Fruit fly (Drosophila melanogaster) whole organism, embryonic: ENCODE results near the gene Cyp28d2.

ENCODE experiments used
- Atf6 ChIP-seq: fragments of 200-800 bp; sonication (Bioruptor generic); IDR thresholded peaks from 2 replicates; pipeline ENCODE4 v1.3.6; 2022; ENCODE audit warnings: missing biosample characterization, missing genetic modification characterization
- Awh ChIP-seq: fragments of 200-800 bp; sonication (Bioruptor generic); IDR thresholded peaks from 2 replicates; pipeline ENCODE4, ENCODE4 v1.3.6; 2022; ENCODE audit warnings: missing biosample characterization, missing genetic modification characterization
- BEAF-32 ChIP-seq: fragments of 200-800 bp; sonication (Bioruptor generic); optimal IDR thresholded peaks from 3 replicates; lab custom pipeline; 2017; ENCODE audit warnings: missing biosample characterization, missing genetic modification characterization, mild to moderate bottlenecking, moderate library complexity, missing genetic modification reagents
- BtbVII ChIP-seq: fragments of 200-800 bp; sonication (Bioruptor generic); optimal IDR thresholded peaks from 3 replicates; lab custom pipeline; 2017; ENCODE audit warnings: missing biosample characterization, mild to moderate bottlenecking, missing genetic modification characterization
- CG10147 ChIP-seq: fragments of 200-800 bp; sonication (Bioruptor generic); optimal IDR thresholded peaks from 2 replicates; lab custom pipeline; 2019; ENCODE audit warnings: missing biosample characterization, mild to moderate bottlenecking, missing genetic modification characterization, moderate library complexity
- CG10979 ChIP-seq: fragments of 200-800 bp; sonication (Bioruptor generic); optimal IDR thresholded peaks from 2 replicates; lab custom pipeline; 2018; ENCODE audit warnings: missing biosample characterization, mild to moderate bottlenecking, missing genetic modification characterization, moderate library complexity
- CG11695 ChIP-seq: fragments of 200-800 bp; sonication (Bioruptor generic); IDR thresholded peaks from 3 replicates; pipeline ENCODE4 v1.3.6; 2022; ENCODE audit warnings: missing biosample characterization, missing genetic modification characterization
- CG12071 ChIP-seq: fragments of 200-800 bp; sonication (Bioruptor generic); optimal IDR thresholded peaks from 3 replicates; lab custom pipeline; 2018; ENCODE audit warnings: missing biosample characterization, mild to moderate bottlenecking, missing genetic modification characterization
- CG13775 ChIP-seq: fragments of 200-800 bp; sonication (Bioruptor generic); optimal IDR thresholded peaks from 3 replicates; lab custom pipeline; 2017; ENCODE audit warnings: missing biosample characterization, mild to moderate bottlenecking, missing genetic modification characterization
- CG14441 ChIP-seq: fragments of 200-800 bp; sonication (Bioruptor generic); IDR thresholded peaks from 2 replicates; pipeline ENCODE4 v1.3.6; 2022; ENCODE audit warnings: missing biosample characterization, missing genetic modification characterization
- CG15269 ChIP-seq: fragments of 200-800 bp; sonication (Bioruptor generic); optimal IDR thresholded peaks from 2 replicates; lab custom pipeline; 2018; ENCODE audit warnings: missing biosample characterization, mild to moderate bottlenecking, missing genetic modification characterization, moderate library complexity
- CG1647 ChIP-seq: fragments of 200-800 bp; sonication (Bioruptor generic); optimal IDR thresholded peaks from 3 replicates; lab custom pipeline; 2016; ENCODE audit warnings: missing biosample characterization, missing genetic modification characterization
- CG17568 ChIP-seq: fragments of 200-800 bp; sonication (Bioruptor generic); optimal IDR thresholded peaks from 2 replicates; lab custom pipeline; 2018; ENCODE audit warnings: missing biosample characterization, mild to moderate bottlenecking, missing genetic modification characterization, moderate library complexity
- CG17829 ChIP-seq: fragments of 200-800 bp; optimal IDR thresholded peaks from 2 replicates; lab custom pipeline; 2019; ENCODE audit warnings: missing biosample characterization, mild to moderate bottlenecking, missing genetic modification characterization, moderate library complexity
- CG2116 ChIP-seq: fragments of 200-800 bp; sonication (Bioruptor generic); optimal IDR thresholded peaks from 3 replicates; lab custom pipeline; 2018; ENCODE audit warnings: missing biosample characterization, mild to moderate bottlenecking, missing genetic modification characterization
- CG2120 ChIP-seq: fragments of 200-800 bp; sonication (Bioruptor generic); optimal IDR thresholded peaks from 3 replicates; lab custom pipeline; 2016; ENCODE audit warnings: missing biosample characterization, missing genetic modification characterization
- CG42726 ChIP-seq: fragments of 200-800 bp; sonication (Bioruptor generic); IDR thresholded peaks from 2 replicates; pipeline ENCODE4 v1.3.6; 2022; ENCODE audit warnings: missing biosample characterization, missing genetic modification characterization; ENCODE audit not compliant: partially characterized antibody
- Dp ChIP-seq: fragments of 200-800 bp; sonication (Bioruptor generic); optimal IDR thresholded peaks from 2 replicates; lab custom pipeline; 2018; ENCODE audit warnings: missing biosample characterization, mild to moderate bottlenecking, missing genetic modification characterization, moderate library complexity
- Dref ChIP-seq: fragments of 200-800 bp; sonication (Bioruptor generic); IDR thresholded peaks from 2 replicates; pipeline ENCODE4 v1.3.6; 2022; ENCODE audit warnings: missing biosample characterization, missing genetic modification characterization
- Drgx ChIP-seq: fragments of 200-800 bp; sonication (Bioruptor generic); IDR thresholded peaks from 2 replicates; pipeline ENCODE4 v1.3.6; 2022; ENCODE audit warnings: missing biosample characterization, missing genetic modification characterization
- H2.0 ChIP-seq: fragments of 200-800 bp; sonication (Bioruptor generic); IDR thresholded peaks from 2 replicates; pipeline ENCODE4 v1.3.6; 2022; ENCODE audit warnings: missing biosample characterization, missing genetic modification characterization
- Hand ChIP-seq: fragments of 200-800 bp; sonication (Bioruptor generic); optimal IDR thresholded peaks from 2 replicates; lab custom pipeline; 2017; ENCODE audit warnings: mild to moderate bottlenecking, missing biosample characterization, missing genetic modification reagents, missing genetic modification characterization
- Jarid2 ChIP-seq: fragments of 200-800 bp; sonication (Bioruptor generic); optimal IDR thresholded peaks from 3 replicates; lab custom pipeline; 2017; ENCODE audit warnings: mild to moderate bottlenecking, missing biosample characterization, missing genetic modification reagents, missing genetic modification characterization
- Lhr ChIP-seq: fragments of 200-800 bp; sonication (Bioruptor generic); optimal IDR thresholded peaks from 3 replicates; lab custom pipeline; 2017; ENCODE audit warnings: mild to moderate bottlenecking, missing biosample characterization, missing genetic modification reagents, missing genetic modification characterization
- Med ChIP-seq: fragments of 200-800 bp; sonication (Bioruptor generic); peaks from one replicate; lab custom pipeline; 2016; ENCODE audit warnings: missing biosample characterization, missing genetic modification characterization, mild to moderate bottlenecking, inconsistent platforms, moderate library complexity
- Mrtf ChIP-seq: fragments of 200-800 bp; sonication (Bioruptor generic); IDR thresholded peaks from 3 replicates; pipeline ENCODE4 v1.3.6; 2022; ENCODE audit warnings: missing biosample characterization, missing genetic modification characterization
- Oli ChIP-seq: fragments of 200-800 bp; sonication (Bioruptor generic); optimal IDR thresholded peaks from 2 replicates; lab custom pipeline; 2018; ENCODE audit warnings: missing biosample characterization, mild to moderate bottlenecking, missing genetic modification characterization, moderate library complexity
- Ravus ChIP-seq: fragments of 200-800 bp; sonication (Bioruptor generic); IDR thresholded peaks from 2 replicates; pipeline ENCODE4 v1.3.6; 2022; ENCODE audit warnings: missing biosample characterization, missing genetic modification characterization
- Sin3A ChIP-seq: fragments of >200 bp; optimal IDR thresholded peaks from 2 replicates; lab custom pipeline; 2018
- Six4 ChIP-seq: fragments of 200-800 bp; sonication (Bioruptor generic); optimal IDR thresholded peaks from 2 replicates; lab custom pipeline; 2016; ENCODE audit warnings: missing biosample characterization, missing genetic modification characterization
- ara ChIP-seq: fragments of 200-800 bp; sonication (Bioruptor generic); IDR thresholded peaks from 2 replicates; pipeline ENCODE4 v1.3.6; 2022; ENCODE audit warnings: missing biosample characterization, missing genetic modification characterization
- az2 ChIP-seq: fragments of 200-800 bp; sonication (Bioruptor generic); optimal IDR thresholded peaks from 3 replicates; lab custom pipeline; 2016; ENCODE audit warnings: missing biosample characterization, missing genetic modification characterization
- bab2 ChIP-seq: fragments of 200-800 bp; sonication (Bioruptor generic); optimal IDR thresholded peaks from 2 replicates; lab custom pipeline; 2016; ENCODE audit warnings: missing biosample characterization, missing genetic modification characterization
- bigmax ChIP-seq: fragments of 200-800 bp; sonication (Bioruptor generic); optimal IDR thresholded peaks from 2 replicates; lab custom pipeline; 2018; ENCODE audit warnings: missing biosample characterization, mild to moderate bottlenecking, missing genetic modification characterization
- bsh ChIP-seq, 2 experiments: fragments of 200-800 bp; sonication (Bioruptor generic); optimal IDR thresholded peaks; 2 replicates each; lab custom pipeline; 2017 to 2018; ENCODE audit warnings: mild to moderate bottlenecking in 2 of 2, missing biosample characterization in 2 of 2, missing genetic modification characterization in 2 of 2, moderate library complexity in 1 of 2
- cas ChIP-seq: fragments of 200-800 bp; sonication (Bioruptor generic); IDR thresholded peaks from 2 replicates; pipeline ENCODE4 v1.3.6; 2022; ENCODE audit warnings: missing biosample characterization, missing genetic modification characterization
- chinmo ChIP-seq: fragments of 200-800 bp; sonication (Bioruptor generic); IDR thresholded peaks from 4 replicates; pipeline ENCODE4 v1.3.6; 2022; ENCODE audit warnings: missing biosample characterization, missing genetic modification characterization; ENCODE audit not compliant: partially characterized antibody
- crp ChIP-seq, 2 experiments: fragments of 200-800 bp; sonication (Bioruptor generic); optimal IDR thresholded peaks; 2 replicates in 1 of 2; 3 replicates in 1 of 2; lab custom pipeline; 2017; ENCODE audit warnings: missing biosample characterization in 2 of 2, missing genetic modification characterization in 2 of 2, mild to moderate bottlenecking in 1 of 2, moderate library complexity in 1 of 2
- disco-r ChIP-seq: fragments of 200-800 bp; sonication (Bioruptor generic); optimal IDR thresholded peaks from 2 replicates; lab custom pipeline; 2016; ENCODE audit warnings: missing biosample characterization, missing genetic modification characterization
- dysf ChIP-seq: fragments of 200-800 bp; sonication (Bioruptor generic); IDR thresholded peaks from 3 replicates; pipeline ENCODE4 v1.3.6; 2022; ENCODE audit warnings: missing biosample characterization, missing genetic modification characterization
- ewg ChIP-seq: fragments of 200-800 bp; sonication (Bioruptor generic); optimal IDR thresholded peaks from 3 replicates; lab custom pipeline; 2017; ENCODE audit warnings: mild to moderate bottlenecking, missing biosample characterization, missing genetic modification reagents, missing genetic modification characterization
- fd102C ChIP-seq: fragments of 200-800 bp; sonication (Bioruptor generic); optimal IDR thresholded peaks from 2 replicates; lab custom pipeline; 2018; ENCODE audit warnings: missing biosample characterization, mild to moderate bottlenecking, missing genetic modification characterization, moderate library complexity
- gcm ChIP-seq: fragments of 200-800 bp; sonication (Bioruptor generic); optimal IDR thresholded peaks from 2 replicates; lab custom pipeline; 2019; ENCODE audit warnings: missing biosample characterization, mild to moderate bottlenecking, missing genetic modification characterization, moderate library complexity
- maf-S ChIP-seq: fragments of 200-800 bp; sonication (Bioruptor generic); optimal IDR thresholded peaks from 2 replicates; lab custom pipeline; 2016; ENCODE audit warnings: missing biosample characterization, missing genetic modification characterization
- prd ChIP-seq, 3 experiments: fragments of >200 bp in 2 of 3; fragments of 200-800 bp in 1 of 3; sonication (Bioruptor generic) in 1 of 3; optimal IDR thresholded peaks in 2 of 3; IDR thresholded peaks in 1 of 3; 2 replicates in 2 of 3; 3 replicates in 1 of 3; pipeline versions ENCODE4 v1.3.6 to Lab custom; 2017 to 2022; ENCODE audit warnings: missing biosample characterization in 1 of 3, missing genetic modification characterization in 1 of 3
- salm ChIP-seq: fragments of 200-800 bp; sonication (Bioruptor generic); optimal IDR thresholded peaks from 2 replicates; lab custom pipeline; 2018; ENCODE audit warnings: missing biosample characterization, mild to moderate bottlenecking, missing genetic modification characterization
- trh ChIP-seq: fragments of 200-800 bp; sonication (Bioruptor generic); optimal IDR thresholded peaks from 2 replicates; lab custom pipeline; 2016; ENCODE audit warnings: missing biosample characterization, missing genetic modification characterization
- usp ChIP-seq: fragments of >200 bp; optimal IDR thresholded peaks from 2 replicates; lab custom pipeline; 2017; ENCODE audit warnings: missing biosample characterization, missing genetic modification characterization
- vvl ChIP-seq: fragments of 200-800 bp; sonication (Bioruptor generic); IDR thresholded peaks from 2 replicates; pipeline ENCODE4 v1.3.6; 2022; ENCODE audit warnings: missing biosample characterization, missing genetic modification characterization

The Cyp28d2 gene

DNA sequence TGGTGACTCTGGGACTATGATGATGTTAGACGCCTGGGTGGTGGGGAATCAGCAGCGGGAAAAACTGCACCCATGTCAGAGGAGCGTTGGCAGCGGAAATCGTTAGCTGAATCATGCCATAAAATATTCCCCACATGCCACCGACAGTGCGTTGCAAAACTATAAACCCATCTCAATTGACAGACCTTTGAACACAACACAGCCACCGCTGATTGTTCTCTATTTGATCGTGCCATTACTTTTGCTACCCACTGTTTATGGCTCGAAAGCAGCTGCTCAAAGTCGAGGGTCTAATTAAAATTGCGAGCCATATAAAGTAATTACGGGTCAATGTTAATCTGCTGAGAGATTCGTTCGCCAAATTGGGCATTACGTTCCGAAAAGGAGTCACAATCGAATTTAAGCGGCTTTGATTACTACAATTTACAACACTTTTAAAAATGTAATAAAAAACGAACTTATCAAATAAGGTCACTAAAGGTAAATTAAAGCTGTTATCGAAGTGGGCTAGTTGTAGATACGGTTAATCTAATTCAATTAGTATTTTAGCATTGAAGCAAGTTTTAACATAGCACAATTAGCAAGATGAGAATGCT is 17.8 kb downstream of the Cyp28d2 start (continued):
- TF ChIP-seq CG10979 (tag; lab: Kevin White, UChicago) = no peak
- no peak for TF ChIP-seq Hand (GFP tag; lab: Kevin White, UChicago)
- TF ChIP-seq gcm (GFP tag; lab: Kevin White, UChicago) = no peak
- 0 out of 2 replicates have a peak, but pooled peaks have one; percentile 19 for TF ChIP-seq CG14441 (GFP tag; lab: Robert Waterston, UW)
- TF ChIP-seq CG13775 (GFP tag; lab: Kevin White, UChicago) = no peak
- TF ChIP-seq H2.0 (GFP tag; lab: Robert Waterston, UW) = no peak
- TF ChIP-seq trh (GFP tag; lab: Kevin White, UChicago) = no peak
- no peak for TF ChIP-seq CG17829 (tag; lab: Kevin White, UChicago)
- TF ChIP-seq CG17568 (GFP tag; lab: Kevin White, UChicago) = no peak
- TF ChIP-seq Lhr (GFP tag; lab: Kevin White, UChicago) = no peak
- no peak for TF ChIP-seq salm (tag; lab: Kevin White, UChicago)
- TF ChIP-seq CG10147 (GFP tag; lab: Kevin White, UChicago) = no peak
- no peak for TF ChIP-seq cas
- no peak for TF ChIP-seq CG12071 (GFP tag; lab: Kevin White, UChicago)
- TF ChIP-seq Med (GFP tag; lab: Kevin White, UChicago) = peak; percentile 75
- no peak for TF ChIP-seq ewg (GFP tag; lab: Kevin White, UChicago)
- TF ChIP-seq vvl (GFP tag; lab: Robert Waterston, UW) = no peak
- no peak for TF ChIP-seq crp (GFP tag; optimal IDR thresholded peaks at IDR 0.05; lab: Kevin White, UChicago)
- no peak for TF ChIP-seq usp (GFP tag; lab: Kevin White, UChicago)
- no peak for TF ChIP-seq BEAF-32 (GFP tag; lab: Kevin White, UChicago)
- TF ChIP-seq CG42726 (GFP tag; lab: Robert Waterston, UW) = no peak
- TF ChIP-seq prd (optimal IDR thresholded peaks at IDR 0.05; lab: Kevin White, UChicago) = no peak
- TF ChIP-seq prd (GFP tag; IDR thresholded peaks at IDR 0.05; lab: Robert Waterston, UW) = 0 out of 3 replicates have a peak, but pooled peaks have one; percentile 35
- TF ChIP-seq BtbVII (GFP tag; lab: Kevin White, UChicago) = no peak
- no peak for TF ChIP-seq Sin3A (lab: Kevin White, UChicago)
- TF ChIP-seq CG11695 (GFP tag; lab: Robert Waterston, UW) = peak; percentile 19; the same call in 1 of the 3 replicates
- TF ChIP-seq dysf = peak; percentile 48; the same call in 2 of the 3 replicates
- no peak for TF ChIP-seq Six4 (GFP tag; lab: Kevin White, UChicago)
- 0 out of 3 replicates have a peak, but pooled peaks have one; percentile 37 for TF ChIP-seq Mrtf (GFP tag; lab: Robert Waterston, UW)
- peak; percentile 48; the same call in 1 of the 2 replicates for TF ChIP-seq Atf6 (GFP tag; lab: Robert Waterston, UW)
- TF ChIP-seq az2 = no peak
- TF ChIP-seq Awh (GFP tag; lab: Robert Waterston, UW) = no peak
- no peak for TF ChIP-seq Ravus (GFP tag; lab: Robert Waterston, UW)
- peak; percentile 29; the same call in 1 of the 2 replicates for TF ChIP-seq Drgx (GFP tag; lab: Robert Waterston, UW)
- TF ChIP-seq CG2116 (GFP tag; lab: Kevin White, UChicago) = no peak
- TF ChIP-seq ara (GFP tag; lab: Robert Waterston, UW) = no peak
- TF ChIP-seq fd102C (GFP tag; lab: Kevin White, UChicago) = no peak
- no peak for TF ChIP-seq Dref
- TF ChIP-seq disco-r (GFP tag; lab: Kevin White, UChicago) = no peak
- peak; percentile 1 for TF ChIP-seq bab2 (GFP tag; lab: Kevin White, UChicago)
- TF ChIP-seq Jarid2 = no peak
- TF ChIP-seq CG1647 (GFP tag; lab: Kevin White, UChicago) = no peak
- no peak for TF ChIP-seq Oli
- no peak for TF ChIP-seq maf-S (GFP tag; lab: Kevin White, UChicago)
- TF ChIP-seq bsh (GFP tag; optimal IDR thresholded peaks at IDR 0.05; lab: Kevin White, UChicago) = no peak
- no peak for TF ChIP-seq bigmax (GFP tag; lab: Kevin White, UChicago)
- TF ChIP-seq chinmo (GFP tag; lab: Robert Waterston, UW) = no peak
- peak; percentile 38 for TF ChIP-seq CG15269 (tag; lab: Kevin White, UChicago)
- TF ChIP-seq CG2120 (GFP tag; lab: Kevin White, UChicago) = peak; percentile 30
- no peak for TF ChIP-seq Dp (GFP tag; lab: Kevin White, UChicago)
